Worm (Caenorhabditis elegans): Measurements from ENCODE around the gene C04E7.3.

ce11 chrX:348141-348540, 1.1 kb upstream of the C04E7.3 start:
- TF ChIP-seq fkh-10 (GFP tag; optimal IDR thresholded peaks at IDR 0.05) (no peak), dve-1 (tag; optimal IDR thresholded peaks at IDR 0.05) (no peak), ztf-16 (tag; optimal IDR thresholded peaks at IDR 0.05) (no peak), pha-4 (tag; optimal IDR thresholded peaks at IDR 0.05) (no peak), T23F11.4 (GFP tag; optimal IDR thresholded peaks at IDR 0.05) (no peak), nhr-11 (tag; optimal IDR thresholded peaks at IDR 0.05) (no peak), npax-4 (tag; optimal IDR thresholded peaks at IDR 0.05) (no peak), nfya-1 (tag; optimal IDR thresholded peaks at IDR 0.05) (peak; percentile 8), ceh-48 (tag; optimal IDR thresholded peaks at IDR 0.05) (peak; percentile 67), elt-4 (tag; optimal IDR thresholded peaks at IDR 0.05) (no peak), mec-3 (tag; optimal IDR thresholded peaks at IDR 0.05; ENCODE audit: borderline replicate concordance) (no peak)

All from whole organism, late embryonic.